Fruit fly (Drosophila melanogaster) whole organism, embryonic: ENCODE measurements around the gene Ir25a.

ENCODE experiments used
- Abd-B ChIP-seq: fragments of 200-800 bp; sonication (Bioruptor generic); optimal IDR thresholded peaks from 2 replicates; lab custom pipeline; 2018; ENCODE audit warnings: missing biosample characterization, mild to moderate bottlenecking, missing genetic modification characterization, moderate library complexity
- B-H1 ChIP-seq: fragments of 200-800 bp; sonication (Bioruptor generic); IDR thresholded peaks from 3 replicates; pipeline ENCODE4 v1.3.6; 2022; ENCODE audit warnings: missing biosample characterization, missing genetic modification characterization
- B-H2 ChIP-seq: fragments of 200-800 bp; sonication (Bioruptor generic); optimal IDR thresholded peaks from 2 replicates; lab custom pipeline; 2018; ENCODE audit warnings: missing biosample characterization, mild to moderate bottlenecking, missing genetic modification characterization
- CG10147 ChIP-seq: fragments of 200-800 bp; sonication (Bioruptor generic); optimal IDR thresholded peaks from 2 replicates; lab custom pipeline; 2019; ENCODE audit warnings: missing biosample characterization, mild to moderate bottlenecking, missing genetic modification characterization, moderate library complexity
- CG10979 ChIP-seq: fragments of 200-800 bp; sonication (Bioruptor generic); optimal IDR thresholded peaks from 2 replicates; lab custom pipeline; 2018; ENCODE audit warnings: missing biosample characterization, mild to moderate bottlenecking, missing genetic modification characterization, moderate library complexity
- CG11456 ChIP-seq: fragments of 200-800 bp; sonication (Bioruptor generic); IDR thresholded peaks from 3 replicates; pipeline ENCODE4 v1.3.6; 2022; ENCODE audit warnings: missing biosample characterization, missing genetic modification characterization
- CG11504 ChIP-seq: fragments of 200-800 bp; sonication (Bioruptor generic); optimal IDR thresholded peaks from 3 replicates; lab custom pipeline; 2019; ENCODE audit warnings: missing biosample characterization, mild to moderate bottlenecking, missing genetic modification characterization, moderate library complexity
- CG12219 ChIP-seq: fragments of 200-800 bp; sonication (Bioruptor generic); optimal IDR thresholded peaks from 3 replicates; lab custom pipeline; 2018; ENCODE audit warnings: missing biosample characterization, mild to moderate bottlenecking, missing genetic modification characterization
- CG15269 ChIP-seq: fragments of 200-800 bp; sonication (Bioruptor generic); optimal IDR thresholded peaks from 2 replicates; lab custom pipeline; 2018; ENCODE audit warnings: missing biosample characterization, mild to moderate bottlenecking, missing genetic modification characterization, moderate library complexity
- CG15514 ChIP-seq: fragments of 200-800 bp; sonication (Bioruptor generic); optimal IDR thresholded peaks from 3 replicates; lab custom pipeline; 2017; ENCODE audit warnings: missing biosample characterization, missing genetic modification characterization, mild to moderate bottlenecking, moderate library complexity, missing genetic modification reagents
- CG17385 ChIP-seq: fragments of 200-800 bp; sonication (Bioruptor generic); optimal IDR thresholded peaks from 3 replicates; lab custom pipeline; 2018; ENCODE audit warnings: missing biosample characterization, mild to moderate bottlenecking, missing genetic modification characterization
- CG18619 ChIP-seq: fragments of 200-800 bp; sonication (Bioruptor generic); optimal IDR thresholded peaks from 3 replicates; lab custom pipeline; 2017; ENCODE audit warnings: missing biosample characterization, mild to moderate bottlenecking, missing genetic modification characterization
- CG2129 ChIP-seq: fragments of 200-800 bp; sonication (Bioruptor generic); IDR thresholded peaks from 2 replicates; pipeline ENCODE4 v1.3.6; 2022; ENCODE audit warnings: missing biosample characterization, missing genetic modification characterization; ENCODE audit not compliant: partially characterized antibody
- CG32772 ChIP-seq: fragments of 200-800 bp; sonication (Bioruptor generic); IDR thresholded peaks from 2 replicates; pipeline ENCODE4 v1.3.6; 2022; ENCODE audit warnings: missing biosample characterization, missing genetic modification characterization
- CG33213 ChIP-seq: fragments of 200-800 bp; sonication (Bioruptor generic); optimal IDR thresholded peaks from 3 replicates; lab custom pipeline; 2016; ENCODE audit warnings: missing biosample characterization, missing genetic modification characterization
- CG4282 ChIP-seq: fragments of 200-800 bp; sonication (Bioruptor generic); optimal IDR thresholded peaks from 2 replicates; lab custom pipeline; 2016; ENCODE audit warnings: missing biosample characterization, missing genetic modification characterization
- CG4360 ChIP-seq: fragments of 200-800 bp; sonication (Bioruptor generic); IDR thresholded peaks from 2 replicates; pipeline ENCODE4 v1.3.6; 2022; ENCODE audit warnings: missing biosample characterization, missing genetic modification characterization
- CG6175 ChIP-seq: fragments of 200-800 bp; sonication (Bioruptor generic); IDR thresholded peaks from 3 replicates; pipeline ENCODE4 v1.3.6; 2022; ENCODE audit warnings: missing biosample characterization, missing genetic modification characterization
- CG6854 ChIP-seq: fragments of 200-800 bp; sonication (Bioruptor generic); optimal IDR thresholded peaks from 3 replicates; lab custom pipeline; 2017; ENCODE audit warnings: missing biosample characterization, mild to moderate bottlenecking, missing genetic modification characterization
- CG7271 ChIP-seq: fragments of 200-800 bp; sonication (Bioruptor generic); optimal IDR thresholded peaks from 2 replicates; lab custom pipeline; 2018; ENCODE audit warnings: missing biosample characterization, mild to moderate bottlenecking, missing genetic modification characterization, moderate library complexity
- CG9817 ChIP-seq: fragments of 200-800 bp; sonication (Bioruptor generic); optimal IDR thresholded peaks from 2 replicates; lab custom pipeline; 2018; ENCODE audit warnings: missing biosample characterization, mild to moderate bottlenecking, missing genetic modification characterization, moderate library complexity
- CTCF ChIP-seq: fragments of 200-800 bp; sonication (Bioruptor generic); optimal IDR thresholded peaks from 2 replicates; lab custom pipeline; 2017; ENCODE audit warnings: missing biosample characterization, mild to moderate bottlenecking, missing genetic modification characterization, moderate library complexity
- Chrac-16 ChIP-seq: fragments of 200-800 bp; sonication (Bioruptor generic); optimal IDR thresholded peaks from 3 replicates; lab custom pipeline; 2016; ENCODE audit warnings: missing biosample characterization, missing genetic modification characterization
- Dip2 ChIP-seq: fragments of 200-800 bp; sonication (Bioruptor generic); IDR thresholded peaks from 2 replicates; pipeline ENCODE4 v1.3.6; 2022; ENCODE audit warnings: missing biosample characterization, missing genetic modification characterization
- Doc3 ChIP-seq: fragments of 200-800 bp; sonication (Bioruptor generic); IDR thresholded peaks from 3 replicates; pipeline ENCODE4 v1.3.6; 2022; ENCODE audit warnings: missing biosample characterization, missing genetic modification characterization; ENCODE audit not compliant: partially characterized antibody
- E2f2 ChIP-seq: fragments of 200-800 bp; sonication (Bioruptor generic); IDR thresholded peaks from 2 replicates; pipeline ENCODE4 v1.3.6; 2022; ENCODE audit warnings: missing biosample characterization, missing genetic modification characterization
- Fer1 ChIP-seq: fragments of 200-800 bp; sonication (Bioruptor generic); optimal IDR thresholded peaks from 2 replicates; lab custom pipeline; 2017; ENCODE audit warnings: missing biosample characterization, mild to moderate bottlenecking, missing genetic modification characterization
- Fer2 ChIP-seq: fragments of 200-800 bp; sonication (Bioruptor generic); optimal IDR thresholded peaks from 2 replicates; lab custom pipeline; 2018; ENCODE audit warnings: missing biosample characterization, mild to moderate bottlenecking, missing genetic modification characterization, moderate library complexity
- H15 ChIP-seq: fragments of 200-800 bp; sonication (Bioruptor generic); IDR thresholded peaks from 3 replicates; pipeline ENCODE4 v1.3.6; 2022; ENCODE audit warnings: missing biosample characterization, missing genetic modification characterization
- HLH3B ChIP-seq: fragments of 200-800 bp; sonication (Bioruptor generic); IDR thresholded peaks from 2 replicates; pipeline ENCODE4 v1.3.6; 2022; ENCODE audit warnings: missing biosample characterization, missing genetic modification characterization
- Hsf ChIP-seq: fragments of 200-800 bp; sonication (Bioruptor generic); optimal IDR thresholded peaks from 3 replicates; lab custom pipeline; 2016; ENCODE audit warnings: missing biosample characterization, missing genetic modification characterization
- NFAT ChIP-seq: fragments of 200-800 bp; sonication (Bioruptor generic); IDR thresholded peaks from 2 replicates; pipeline ENCODE4 v1.3.6; 2022; ENCODE audit warnings: missing biosample characterization, missing genetic modification characterization
- Xbp1 ChIP-seq: fragments of 200-800 bp; sonication (Bioruptor generic); optimal IDR thresholded peaks from 3 replicates; lab custom pipeline; 2016; ENCODE audit warnings: missing biosample characterization, mild to moderate bottlenecking, missing genetic modification characterization
- bab2 ChIP-seq: fragments of 200-800 bp; sonication (Bioruptor generic); optimal IDR thresholded peaks from 2 replicates; lab custom pipeline; 2016; ENCODE audit warnings: missing biosample characterization, missing genetic modification characterization
- bcd ChIP-seq: fragments of 200-800 bp; sonication (Bioruptor generic); optimal IDR thresholded peaks from 2 replicates; lab custom pipeline; 2017; ENCODE audit warnings: missing biosample characterization, mild to moderate bottlenecking, missing genetic modification characterization
- bigmax ChIP-seq: fragments of 200-800 bp; sonication (Bioruptor generic); optimal IDR thresholded peaks from 2 replicates; lab custom pipeline; 2018; ENCODE audit warnings: missing biosample characterization, mild to moderate bottlenecking, missing genetic modification characterization
- dpn ChIP-seq, 2 experiments: fragments of 200-800 bp; sonication (Bioruptor generic); optimal IDR thresholded peaks; 3 replicates each; lab custom pipeline; 2016; ENCODE audit warnings: missing biosample characterization in 2 of 2, missing genetic modification characterization in 2 of 2
- ham ChIP-seq: fragments of 200-800 bp; sonication (Bioruptor generic); IDR thresholded peaks from 2 replicates; pipeline ENCODE4 v1.3.6; 2022; ENCODE audit warnings: missing biosample characterization, missing genetic modification characterization
- nau ChIP-seq: fragments of 200-800 bp; sonication (Bioruptor generic); optimal IDR thresholded peaks from 3 replicates; lab custom pipeline; 2017; ENCODE audit warnings: missing biosample characterization, mild to moderate bottlenecking, missing genetic modification characterization, missing genetic modification reagents
- oc ChIP-seq: fragments of 200-800 bp; sonication (Bioruptor generic); optimal IDR thresholded peaks from 2 replicates; lab custom pipeline; 2018; ENCODE audit warnings: missing biosample characterization, mild to moderate bottlenecking, missing genetic modification characterization, moderate library complexity
- pho ChIP-seq: fragments of 200-800 bp; sonication (Bioruptor generic); optimal IDR thresholded peaks from 2 replicates; lab custom pipeline; 2016; ENCODE audit warnings: missing biosample characterization, missing genetic modification characterization
- pnt ChIP-seq: fragments of 200-800 bp; sonication (Bioruptor generic); optimal IDR thresholded peaks from 3 replicates; lab custom pipeline; 2016; ENCODE audit warnings: missing biosample characterization, missing genetic modification characterization
- prd ChIP-seq, 3 experiments: fragments of >200 bp in 2 of 3; fragments of 200-800 bp in 1 of 3; sonication (Bioruptor generic) in 1 of 3; optimal IDR thresholded peaks in 2 of 3; IDR thresholded peaks in 1 of 3; 2 replicates in 2 of 3; 3 replicates in 1 of 3; pipeline versions ENCODE4 v1.3.6 to Lab custom; 2017 to 2022; ENCODE audit warnings: missing biosample characterization in 1 of 3, missing genetic modification characterization in 1 of 3
- schlank ChIP-seq: fragments of 200-800 bp; sonication (Bioruptor generic); optimal IDR thresholded peaks from 2 replicates; lab custom pipeline; 2018; ENCODE audit warnings: missing biosample characterization, mild to moderate bottlenecking, missing genetic modification characterization
- seq ChIP-seq: fragments of 200-800 bp; sonication (Bioruptor generic); IDR thresholded peaks from 2 replicates; pipeline ENCODE4 v1.3.6; 2022; ENCODE audit warnings: missing biosample characterization, missing genetic modification characterization
- sisA ChIP-seq: fragments of 200-800 bp; sonication (Bioruptor generic); IDR thresholded peaks from 2 replicates; pipeline ENCODE4 v1.3.6; 2022; ENCODE audit warnings: missing biosample characterization, missing genetic modification characterization
- sqz ChIP-seq: fragments of 200-800 bp; sonication (Bioruptor generic); optimal IDR thresholded peaks from 3 replicates; lab custom pipeline; 2018; ENCODE audit warnings: missing biosample characterization, mild to moderate bottlenecking, missing genetic modification characterization
- tgo ChIP-seq: fragments of 200-800 bp; sonication (Bioruptor generic); IDR thresholded peaks from 3 replicates; pipeline ENCODE4 v1.3.6; 2022; ENCODE audit warnings: missing biosample characterization, missing genetic modification characterization
- ttk ChIP-seq: fragments of 200-800 bp; sonication (Bioruptor generic); IDR thresholded peaks from 2 replicates; pipeline ENCODE4 v2.1.2; 2022; ENCODE audit warnings: missing biosample characterization, missing genetic modification characterization
- unpg ChIP-seq: fragments of 200-800 bp; sonication (Bioruptor generic); optimal IDR thresholded peaks from 3 replicates; lab custom pipeline; 2018; ENCODE audit warnings: missing biosample characterization, mild to moderate bottlenecking, missing genetic modification characterization, moderate library complexity
- wek ChIP-seq: fragments of 200-800 bp; sonication (Bioruptor generic); optimal IDR thresholded peaks from 3 replicates; lab custom pipeline; 2018; ENCODE audit warnings: missing biosample characterization, mild to moderate bottlenecking, missing genetic modification characterization, moderate library complexity

Ir25a gene

DNA sequence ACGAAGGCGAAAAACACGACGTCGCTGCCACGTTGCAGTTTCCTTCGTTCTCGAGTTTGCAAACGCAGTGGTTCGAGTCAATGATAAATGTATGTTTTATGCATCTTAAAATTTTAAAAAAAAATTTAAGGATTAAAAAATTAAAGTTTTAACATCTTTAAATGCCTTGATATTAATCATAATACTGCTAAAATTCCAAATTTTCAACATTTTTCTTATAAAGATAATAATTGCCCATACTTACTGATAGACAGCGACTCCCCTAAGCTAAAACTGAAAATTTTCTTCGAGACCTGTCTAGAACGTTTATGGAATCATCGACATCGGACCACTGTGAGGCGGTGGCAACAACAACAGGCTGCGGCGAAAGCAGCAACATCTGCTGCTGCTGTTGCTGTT, 13.8 kb downstream of the Ir25a start (continued):
- TF ChIP-seq CG10147 (GFP tag; lab: Kevin White, UChicago) (peak; percentile 71), wek (GFP tag; lab: Kevin White, UChicago) (no peak), Abd-B (GFP tag; lab: Kevin White, UChicago) (peak; percentile 51), CG6854 (GFP tag; lab: Kevin White, UChicago) (peak; percentile 73), sqz (GFP tag; lab: Kevin White, UChicago) (peak; percentile 50), unpg (GFP tag; lab: Kevin White, UChicago) (peak; percentile 58), CG6175 (GFP tag; lab: Robert Waterston, UW) (no peak), ham (GFP tag; lab: Robert Waterston, UW) (no peak), CG9817 (tag; lab: Kevin White, UChicago) (peak; percentile 49), nau (GFP tag; lab: Kevin White, UChicago) (peak; percentile 63), CG4360 (GFP tag; lab: Robert Waterston, UW) (peak; percentile 88), ttk (GFP tag; lab: Robert Waterston, UW) (peak; percentile 30; the same call in 1 of the 2 replicates), CG7271 (tag; lab: Kevin White, UChicago) (peak; percentile 5), B-H2 (GFP tag; lab: Kevin White, UChicago) (peak; percentile 34), pho (peak; percentile 49), Xbp1 (GFP tag; lab: Kevin White, UChicago) (peak; percentile 46), pnt (GFP tag; lab: Kevin White, UChicago) (no peak), CG17385 (GFP tag; lab: Kevin White, UChicago) (peak; percentile 64), Dip2 (GFP tag; lab: Robert Waterston, UW) (0 out of 2 replicates have a peak, but pooled peaks have one; percentile 28), bcd (GFP tag; lab: Kevin White, UChicago) (peak; percentile 72), oc (tag; lab: Kevin White, UChicago) (no peak), E2f2 (peak; percentile 42), CG15269 (tag; lab: Kevin White, UChicago) (peak; percentile 74), schlank (tag; lab: Kevin White, UChicago) (peak; percentile 27), B-H1 (peak; percentile 31; the same call in 2 of the 3 replicates), Fer1 (GFP tag; lab: Kevin White, UChicago) (peak; percentile 93), seq (GFP tag; lab: Robert Waterston, UW) (peak; percentile 64), CG18619 (peak; percentile 61), CG12219 (no peak), bab2 (GFP tag; lab: Kevin White, UChicago) (peak; percentile 3), Hsf (GFP tag; lab: Kevin White, UChicago) (peak; percentile 44), Chrac-16 (GFP tag; lab: Kevin White, UChicago) (peak; percentile 20), CG10979 (tag; lab: Kevin White, UChicago) (peak; percentile 61), dpn (GFP tag; optimal IDR thresholded peaks at IDR 0.05; lab: Kevin White, UChicago) (peak; percentile 20 to 73), CG4282 (GFP tag; lab: Kevin White, UChicago) (peak; percentile 53), CG32772 (GFP tag; lab: Robert Waterston, UW) (peak; percentile 55; the same call in 1 of the 2 replicates), tgo (GFP tag; lab: Robert Waterston, UW) (peak; percentile 63), prd (optimal IDR thresholded peaks at IDR 0.05; lab: Kevin White, UChicago) (no peak), prd (GFP tag; IDR thresholded peaks at IDR 0.05; lab: Robert Waterston, UW) (peak; percentile 68), CG11504 (peak; percentile 83), CG33213 (GFP tag; lab: Kevin White, UChicago) (peak; percentile 10), CG15514 (GFP tag; lab: Kevin White, UChicago) (peak; percentile 59), CTCF (GFP tag; lab: Kevin White, UChicago) (peak; percentile 3), CG2129 (GFP tag; lab: Robert Waterston, UW) (no peak), bigmax (no peak), sisA (GFP tag; lab: Robert Waterston, UW) (peak; percentile 66), Doc3 (GFP tag; lab: Robert Waterston, UW) (no peak), Fer2 (tag; lab: Kevin White, UChicago) (peak; percentile 31), HLH3B (GFP tag; lab: Robert Waterston, UW) (peak; percentile 31; the same call in 1 of the 2 replicates), H15 (GFP tag; lab: Robert Waterston, UW) (no peak), CG11456 (GFP tag; lab: Robert Waterston, UW) (peak; percentile 74), NFAT (GFP tag; lab: Robert Waterston, UW) (peak; percentile 62; the same call in 1 of the 2 replicates)
